Worm (Caenorhabditis elegans) whole organism, early embryonic: Measurements from ENCODE around the gene dhhc-9.

Experiments used
- B0310.2 ChIP-seq: sonication (generic microtip); optimal IDR thresholded peaks from 2 replicates; lab custom pipeline; 2016; ENCODE audit warnings: mild to moderate bottlenecking, missing genetic modification characterization, missing compliant biosample characterization
- F13C5.2 ChIP-seq: sonication (generic microtip); optimal IDR thresholded peaks from 2 replicates; lab custom pipeline; 2017; ENCODE audit warnings: mild to moderate bottlenecking, missing genetic modification characterization, inconsistent platforms, missing compliant biosample characterization
- ama-1 ChIP-seq: fragments of 150-350 bp; optimal IDR thresholded peaks from 2 replicates; lab custom pipeline; 2014
- hmbx-1 ChIP-seq: sonication (generic microtip); optimal IDR thresholded peaks from 2 replicates; lab custom pipeline; 2016; ENCODE audit warnings: mild to moderate bottlenecking, missing genetic modification characterization, missing compliant biosample characterization
- hmg-4 ChIP-seq: fragments of 200-800 bp; sonication (Bioruptor generic); optimal IDR thresholded peaks from 2 replicates; lab custom pipeline; 2018; ENCODE audit warnings: mild to moderate bottlenecking, missing genetic modification characterization, missing compliant biosample characterization
- hnd-1 ChIP-seq: sonication (generic microtip); optimal IDR thresholded peaks from 2 replicates; lab custom pipeline; 2016; ENCODE audit warnings: missing genetic modification characterization, missing compliant biosample characterization
- pes-1 ChIP-seq: fragments of 200-800 bp; sonication (Bioruptor generic); IDR thresholded peaks from 2 replicates; pipeline ENCODE4 v1.3.6; 2022; ENCODE audit warnings: missing genetic modification reagents, missing genetic modification characterization, missing compliant biosample characterization
- scrt-1 ChIP-seq: fragments of 200-800 bp; sonication (Bioruptor generic); IDR thresholded peaks from 2 replicates; pipeline ENCODE4 v1.3.6; 2022; ENCODE audit warnings: missing genetic modification characterization, missing compliant biosample characterization

- TF ChIP-seq B0310.2 (tag; lab: Kevin White, UChicago), result no peak
- TF ChIP-seq ama-1, result no peak
- no peak for TF ChIP-seq F13C5.2 (tag; lab: Kevin White, UChicago)
- TF ChIP-seq hmbx-1, result no peak
- no peak for TF ChIP-seq scrt-1 (GFP tag; lab: Robert Waterston, UW)
- TF ChIP-seq hnd-1 (tag; lab: Kevin White, UChicago), result no peak
- TF ChIP-seq pes-1 (GFP tag; lab: Robert Waterston, UW), result no peak
- TF ChIP-seq hmg-4 (GFP tag; lab: Kevin White, UChicago), result no peak
These were observed 21.0 kb downstream of the dhhc-9 start for ce11 chrX:2380818-2381217.
